Worm (Caenorhabditis elegans) whole organism, L2 larva: Measurements from ENCODE around the gene C06C6.8.

Source experiments
- ama-1 ChIP-seq: fragments of 150-350 bp; optimal IDR thresholded peaks from 2 replicates; lab custom pipeline; 2018; ENCODE audit warnings: inconsistent platforms
- ceh-16 ChIP-seq: fragments of 150-350 bp; optimal IDR thresholded peaks from 2 replicates; lab custom pipeline; 2014; ENCODE audit warnings: missing biosample characterization, missing genetic modification characterization
- gmeb-1 ChIP-seq: fragments of 150-350 bp; optimal IDR thresholded peaks from 2 replicates; lab custom pipeline; 2014; ENCODE audit warnings: missing biosample characterization, missing genetic modification characterization
- lin-39 ChIP-seq: fragments of 150-350 bp; optimal IDR thresholded peaks from 2 replicates; lab custom pipeline; 2014; ENCODE audit warnings: missing biosample characterization, missing genetic modification reagents, missing genetic modification characterization
- mdl-1 ChIP-seq, 2 experiments: fragments of 150-350 bp in 1 of 2; sonication (generic microtip) in 1 of 2; optimal IDR thresholded peaks; 2 replicates each; lab custom pipeline; 2017; ENCODE audit warnings: missing biosample characterization in 2 of 2, missing genetic modification characterization in 2 of 2
- nhr-12 ChIP-seq: fragments of 150-350 bp; optimal IDR thresholded peaks from 2 replicates; lab custom pipeline; 2014; ENCODE audit warnings: missing biosample characterization, missing genetic modification characterization
- skn-1 ChIP-seq: sonication (generic microtip); optimal IDR thresholded peaks from 2 replicates; lab custom pipeline; 2017; ENCODE audit warnings: missing biosample characterization, missing genetic modification characterization
- sma-3 ChIP-seq: sonication (generic microtip); optimal IDR thresholded peaks from 2 replicates; lab custom pipeline; 2016; ENCODE audit warnings: missing genetic modification reagents, missing genetic modification characterization, missing compliant biosample characterization
- ztf-11 ChIP-seq: sonication (generic microtip); optimal IDR thresholded peaks from 2 replicates; lab custom pipeline; 2017; ENCODE audit warnings: missing biosample characterization, missing genetic modification characterization

ce11 chrV:15954932-15955331 lies 42.0 kb upstream of the C06C6.8 start, which contains the start of gene srw-57:
- TF ChIP-seq mdl-1 (tag; optimal IDR thresholded peaks at IDR 0.05; lab: Kevin White, UChicago) (no peak), nhr-12 (tag; lab: Kevin White, UChicago) (no peak), ztf-11 (tag; lab: Kevin White, UChicago) (no peak), sma-3 (GFP tag; lab: Kevin White, UChicago) (no peak), ama-1 (no peak), ceh-16 (no peak), skn-1 (no peak), gmeb-1 (tag; lab: Kevin White, UChicago) (no peak), lin-39 (tag; lab: Kevin White, UChicago) (no peak)
